Worm (Caenorhabditis elegans) whole organism, L4 larva: Measurements from ENCODE around the gene F38E9.1.
"Not testable (repeated sequence)": the region's sequence is repeated elsewhere in the genome, so short reads cannot be mapped to it uniquely, and the experiment has no call there.

ENCODE experiments used
- F26F4.8 ChIP-seq: fragments of 200-800 bp; sonication (Bioruptor generic); conservative IDR thresholded peaks from 2 replicates; pipeline ENCODE4 v1.3.6; 2022; ENCODE audit warnings: missing genetic modification characterization, missing compliant biosample characterization
- F37D6.2 ChIP-seq: sonication (generic microtip); optimal IDR thresholded peaks from 2 replicates; lab custom pipeline; 2016; ENCODE audit warnings: mild to moderate bottlenecking, missing genetic modification characterization, missing compliant biosample characterization
- ZK546.5 ChIP-seq, 2 experiments: sonication (generic microtip); optimal IDR thresholded peaks; 2 replicates each; lab custom pipeline; 2017; ENCODE audit warnings: missing biosample characterization in 2 of 2, missing genetic modification characterization in 2 of 2
- aha-1 ChIP-seq: fragments of 150-350 bp; peaks from one replicate; lab custom pipeline; 2014; ENCODE audit warnings: missing biosample characterization, missing genetic modification characterization
- ctbp-1 ChIP-seq: fragments of 200-800 bp; sonication (Bioruptor generic); IDR thresholded peaks from 2 replicates; pipeline ENCODE4 v1.3.6; 2022; ENCODE audit warnings: missing genetic modification reagents, missing genetic modification characterization, missing compliant biosample characterization
- daf-16 ChIP-seq, 3 experiments: sonication (generic microtip); optimal IDR thresholded peaks; 2 replicates each; lab custom pipeline; 2016 to 2017; ENCODE audit warnings: missing genetic modification characterization in 3 of 3, missing genetic modification reagents in 3 of 3, mild to moderate bottlenecking in 2 of 3, missing compliant biosample characterization in 2 of 3, missing biosample characterization in 1 of 3, moderate library complexity in 1 of 3
- dmd-6 ChIP-seq: fragments of 200-800 bp; sonication (Bioruptor generic); IDR thresholded peaks from 2 replicates; pipeline ENCODE4 v1.3.6; 2022; ENCODE audit warnings: missing genetic modification reagents, missing genetic modification characterization, missing compliant biosample characterization
- dpl-1 ChIP-seq: fragments of 150-350 bp; optimal IDR thresholded peaks from 2 replicates; lab custom pipeline; 2014; ENCODE audit warnings: missing biosample characterization, missing genetic modification reagents, missing genetic modification characterization
- dve-1 ChIP-seq: sonication (generic microtip); optimal IDR thresholded peaks from 2 replicates; lab custom pipeline; 2017; ENCODE audit warnings: antibody characterized with exemption, mild to moderate bottlenecking, missing genetic modification characterization, missing compliant biosample characterization; ENCODE audit not compliant: insufficient read depth
- egl-27 ChIP-seq: sonication (generic microtip); optimal IDR thresholded peaks from 3 replicates; lab custom pipeline; 2017; ENCODE audit warnings: missing biosample characterization, missing genetic modification reagents, missing genetic modification characterization
- egl-43 ChIP-seq: fragments of 200-800 bp; sonication (Bioruptor generic); IDR thresholded peaks from 2 replicates; pipeline ENCODE4 v1.3.6; 2022; ENCODE audit warnings: missing genetic modification reagents, missing genetic modification characterization, missing compliant biosample characterization
- hlh-11 ChIP-seq: fragments of 200-800 bp; sonication (Bioruptor generic); optimal IDR thresholded peaks from 2 replicates; lab custom pipeline; 2018; ENCODE audit warnings: mild to moderate bottlenecking, missing genetic modification characterization, missing compliant biosample characterization
- lim-7 ChIP-seq: fragments of 200-800 bp; sonication (Bioruptor generic); IDR thresholded peaks from 2 replicates; pipeline ENCODE4 v1.3.6; 2022; ENCODE audit warnings: missing genetic modification characterization, missing compliant biosample characterization
- mes-2 ChIP-seq: sonication (generic microtip); optimal IDR thresholded peaks from 2 replicates; lab custom pipeline; 2016; ENCODE audit warnings: missing genotype, mild to moderate bottlenecking, missing genetic modification characterization, missing compliant biosample characterization; ENCODE audit not compliant: poor library complexity, severe bottlenecking
- nhr-102 ChIP-seq: sonication (generic microtip); optimal IDR thresholded peaks from 2 replicates; lab custom pipeline; 2016; ENCODE audit warnings: mild to moderate bottlenecking, missing genetic modification characterization, moderate library complexity, missing compliant biosample characterization
- nhr-237 ChIP-seq: sonication (generic microtip); optimal IDR thresholded peaks from 2 replicates; lab custom pipeline; 2017; ENCODE audit warnings: missing biosample characterization, missing genetic modification characterization
- nhr-28 ChIP-seq: fragments of 150-350 bp; optimal IDR thresholded peaks from 2 replicates; lab custom pipeline; 2014; ENCODE audit warnings: missing biosample characterization, missing genetic modification characterization
- nhr-6 ChIP-seq: fragments of 150-350 bp; optimal IDR thresholded peaks from 2 replicates; lab custom pipeline; 2014; ENCODE audit warnings: missing biosample characterization, missing genetic modification characterization
- php-3 ChIP-seq: fragments of 200-800 bp; sonication (Bioruptor generic); IDR thresholded peaks from 2 replicates; pipeline ENCODE4 v1.3.6; 2022; ENCODE audit warnings: missing genetic modification reagents, missing genetic modification characterization, missing compliant biosample characterization
- pqm-1 ChIP-seq: sonication (generic microtip); optimal IDR thresholded peaks from 2 replicates; lab custom pipeline; 2017; ENCODE audit warnings: missing biosample characterization, missing genetic modification characterization
- set-16 ChIP-seq: fragments of 200-800 bp; sonication (Bioruptor generic); IDR thresholded peaks from 2 replicates; pipeline ENCODE4 v1.3.6; 2022; ENCODE audit warnings: missing genetic modification reagents, missing genetic modification characterization, missing compliant biosample characterization
- snpc-1.2 ChIP-seq: fragments of 200-800 bp; sonication (Bioruptor generic); IDR thresholded peaks from 2 replicates; pipeline ENCODE4 v1.3.6; 2022; ENCODE audit warnings: missing genetic modification reagents, missing genetic modification characterization, missing compliant biosample characterization
- spr-3 ChIP-seq: fragments of 200-800 bp; sonication (Bioruptor generic); optimal IDR thresholded peaks from 2 replicates; lab custom pipeline; 2018; ENCODE audit warnings: mild to moderate bottlenecking, missing genetic modification characterization, missing compliant biosample characterization
- unc-62 ChIP-seq, 3 experiments: fragments of 150-350 bp in 1 of 3; sonication (generic microtip); optimal IDR thresholded peaks in 2 of 3; peaks in 1 of 3; 1 replicate in 1 of 3; 2 replicates in 2 of 3; lab custom pipeline; 2014 to 2017; ENCODE audit warnings: missing biosample characterization in 3 of 3, missing genetic modification characterization in 3 of 3, missing genetic modification reagents in 3 of 3, missing genotype in 1 of 3
- vab-7 ChIP-seq: fragments of 200-800 bp; sonication (Bioruptor generic); IDR thresholded peaks from 2 replicates; pipeline ENCODE4 v1.3.6; 2022; ENCODE audit warnings: missing genetic modification reagents, missing genetic modification characterization, missing compliant biosample characterization
- zfp-3 ChIP-seq: fragments of 200-800 bp; sonication (Bioruptor generic); conservative IDR thresholded peaks from 2 replicates; pipeline ENCODE4 v1.3.6; 2022; ENCODE audit warnings: missing genetic modification reagents, missing genetic modification characterization, missing compliant biosample characterization

The F38E9.1 gene

DNA sequence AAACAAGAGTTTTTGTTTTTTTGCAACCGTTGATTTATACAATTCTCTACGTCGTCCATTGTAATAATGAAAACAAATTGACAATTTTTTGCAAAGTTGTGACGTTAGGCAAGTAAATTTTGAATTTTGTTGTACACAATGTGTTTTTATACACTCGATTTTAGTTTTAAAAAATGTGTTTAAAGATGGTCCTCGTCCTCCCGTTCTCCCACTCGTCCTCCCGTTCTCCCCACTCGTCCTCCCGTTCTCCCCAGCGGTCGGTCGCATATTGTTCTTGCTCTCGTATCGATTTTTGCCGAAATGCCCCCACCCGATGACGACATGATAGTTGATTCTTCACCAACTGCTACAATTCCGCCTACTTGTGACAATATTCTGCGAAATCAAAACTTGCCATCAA, 19.2 kb upstream of the F38E9.1 start, which contains the start of gene F38E9.4:
Gene F38E9.4, plus strand, starts transcription at position 301 of the 400 bp plus-strand sequence.
- TF ChIP-seq F37D6.2 (tag; lab: Kevin White, UChicago); spr-3 (GFP tag; lab: Kevin White, UChicago); nhr-6: not testable (repeated sequence)

- no peak for TF ChIP-seq daf-16 (GFP tag; optimal IDR thresholded peaks at IDR 0.05; lab: Kevin White, UChicago)
- TF ChIP-seq daf-16 (tag; optimal IDR thresholded peaks at IDR 0.05; lab: Kevin White, UChicago) = peak; percentile 71
- peak; percentile 54; the same call in 1 of the 2 replicates for TF ChIP-seq dmd-6 (GFP tag; lab: Robert Waterston, UW)
- no peak for TF ChIP-seq nhr-102 (tag; lab: Kevin White, UChicago)
- TF ChIP-seq nhr-28 (tag; lab: Kevin White, UChicago) = peak; percentile 72
- peak; percentile 46 for TF ChIP-seq hlh-11 (tag; lab: Kevin White, UChicago)
- no peak for TF ChIP-seq F37D6.2 (tag; lab: Kevin White, UChicago)
- peak; percentile 49; the same call in 1 of the 2 replicates for TF ChIP-seq php-3 (GFP tag; lab: Robert Waterston, UW)
- peak; percentile 95 for TF ChIP-seq pqm-1 (tag; lab: Kevin White, UChicago)
- TF ChIP-seq dve-1 (tag; lab: Kevin White, UChicago) = peak; percentile 55
- TF ChIP-seq, all 104 proteins: peak for 7
These were observed 14.2 kb upstream of the F38E9.1 start, which contains the start of gene nas-39 for ce11 chrX:16456659-16457058. nas-39 (plus strand) TSS chrX:16456927.

DNA sequence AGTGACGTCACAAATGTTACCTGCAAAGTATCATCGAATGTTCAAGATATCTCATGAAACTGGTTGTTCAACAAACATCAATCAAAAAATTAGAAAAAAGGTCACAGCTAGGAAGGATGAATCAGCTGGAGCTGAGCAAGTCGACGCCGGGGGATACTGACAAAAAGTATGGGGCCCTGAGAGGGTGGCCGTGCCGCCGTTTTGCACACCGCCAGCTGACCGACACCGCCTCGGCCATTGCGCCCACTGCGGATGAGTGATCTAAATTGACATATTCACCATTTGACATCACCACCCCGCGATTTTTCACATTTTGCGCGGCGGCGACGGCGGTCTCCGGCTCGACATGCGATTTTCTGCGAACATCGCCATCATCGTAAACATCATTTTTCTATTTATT, 13.7 kb upstream of the F38E9.1 start:
- TF ChIP-seq egl-27 = no peak
- peak; percentile 82 for TF ChIP-seq set-16 (GFP tag; lab: Robert Waterston, UW)
- TF ChIP-seq, all 104 proteins: peak for 1

DNA sequence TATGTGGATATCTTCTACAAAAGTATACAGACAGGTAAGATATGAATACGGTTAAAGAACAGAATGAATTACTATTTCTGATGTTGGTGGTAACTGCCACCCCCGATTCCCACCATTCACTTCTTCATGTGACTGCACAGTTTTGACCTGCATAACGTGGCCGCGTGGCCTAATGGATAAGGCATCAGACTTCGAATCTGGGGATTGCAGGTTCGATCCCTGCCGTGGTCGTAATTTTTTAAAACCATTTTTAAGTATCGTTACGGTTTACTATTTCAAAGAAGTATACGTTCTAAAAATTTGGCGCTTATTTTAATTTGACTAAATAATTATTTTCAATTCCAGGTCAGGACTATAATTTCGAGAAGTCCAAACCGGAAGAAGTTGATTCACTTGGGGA, 9.5 kb upstream of the F38E9.1 start:
- TF ChIP-seq vab-7 (GFP tag; lab: Robert Waterston, UW) (0 out of 2 replicates have a peak, but pooled peaks have one; percentile 30), dpl-1 (GFP tag; lab: Kevin White, UChicago) (no peak), lim-7 (GFP tag; lab: Robert Waterston, UW) (0 out of 2 replicates have a peak, but pooled peaks have one; percentile 41), unc-62 (GFP tag; optimal IDR thresholded peaks at IDR 0.05 in 1 of 2; lab: Kevin White, UChicago) (peak in 1 of 2 experiments; percentile 36), unc-62 (tag; optimal IDR thresholded peaks at IDR 0.05; lab: Kevin White, UChicago) (no peak), egl-43 (GFP tag; lab: Robert Waterston, UW) (0 out of 2 replicates have a peak, but pooled peaks have one; percentile 37), snpc-1.2 (peak; percentile 69; the same call in 1 of the 2 replicates), mes-2 (tag; lab: Kevin White, UChicago) (no peak), ctbp-1 (GFP tag; lab: Robert Waterston, UW) (no peak)

DNA sequence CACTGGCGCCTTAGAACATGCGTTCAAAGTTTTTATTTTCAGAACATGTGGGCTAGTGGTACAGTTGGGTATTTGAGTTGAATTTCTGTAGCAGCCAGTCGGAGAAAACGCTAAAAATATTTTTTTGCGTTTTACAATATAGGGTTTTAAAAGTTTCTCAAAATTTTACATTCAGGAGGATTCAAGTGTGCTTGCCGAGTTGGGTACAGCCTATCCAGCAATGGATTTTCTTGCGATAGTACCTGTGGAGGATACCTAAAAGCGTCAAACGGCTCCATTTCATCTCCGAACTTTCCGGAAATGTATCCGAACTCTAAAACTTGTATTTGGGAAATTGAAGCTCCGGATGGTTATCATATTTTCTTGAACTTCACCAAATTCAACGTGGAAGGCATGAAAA, 4.7 kb upstream of the F38E9.1 start:
- TF ChIP-seq snpc-1.2 = no peak
- peak in 1 of 2 experiments; percentile 92 for TF ChIP-seq unc-62 (GFP tag; optimal IDR thresholded peaks at IDR 0.05 in 1 of 2; lab: Kevin White, UChicago)
- TF ChIP-seq unc-62 (tag; optimal IDR thresholded peaks at IDR 0.05; lab: Kevin White, UChicago) = no peak
- no peak for TF ChIP-seq nhr-237 (tag; lab: Kevin White, UChicago)
- no peak for TF ChIP-seq nhr-28 (tag; lab: Kevin White, UChicago)
- no peak for TF ChIP-seq F26F4.8
- no peak for TF ChIP-seq ZK546.5 (tag; optimal IDR thresholded peaks at IDR 0.05; lab: Kevin White, UChicago)
- TF ChIP-seq, all 104 proteins: peak for 1

DNA sequence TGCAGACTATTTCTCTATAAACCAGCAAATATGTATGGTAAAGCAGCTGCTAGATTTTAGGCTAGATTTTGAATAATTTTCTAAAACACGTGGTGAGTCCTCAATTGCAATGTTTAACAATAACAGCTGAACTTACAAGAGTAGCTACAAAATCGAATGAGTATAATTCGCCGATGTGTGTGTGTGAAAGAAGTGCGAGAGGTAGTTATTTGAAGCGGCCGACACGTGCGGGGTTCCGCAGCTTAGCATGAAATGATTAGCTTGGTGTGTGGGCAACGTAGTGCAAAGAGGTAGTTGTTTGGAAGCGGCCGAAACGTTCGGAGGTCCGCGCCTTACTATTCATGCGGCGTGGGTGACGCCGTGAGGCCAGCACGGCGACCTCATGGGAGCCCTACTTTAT, 2.0 kb upstream of the F38E9.1 start:
- no peak for TF ChIP-seq hlh-11 (tag; lab: Kevin White, UChicago)
- peak; percentile 8 for TF ChIP-seq aha-1

DNA sequence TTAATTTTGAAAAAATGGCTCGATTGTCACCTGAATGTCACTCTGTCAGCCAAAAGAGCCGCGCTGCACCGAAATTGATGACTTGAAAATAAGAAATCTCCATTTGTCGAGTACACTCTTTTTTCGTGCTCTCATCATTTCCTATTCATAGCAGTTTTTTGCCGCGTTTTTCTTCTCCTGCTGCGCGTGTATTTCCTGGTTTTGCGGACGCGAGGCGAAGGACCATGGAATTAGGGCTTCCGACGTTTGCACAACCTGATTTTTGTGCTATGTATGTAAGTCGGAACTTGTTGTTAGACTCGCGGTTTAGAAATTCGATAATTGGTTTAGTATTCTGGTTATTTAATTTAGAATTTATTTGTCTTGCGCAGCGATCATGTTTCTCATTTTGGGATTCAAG, 9.4 kb downstream of the F38E9.1 start:
- TF ChIP-seq aha-1 (peak; percentile 57), zfp-3 (GFP tag; lab: Robert Waterston, UW) (no peak)
- TF ChIP-seq, all 104 proteins: peak for 1
